Fruit fly (Drosophila melanogaster) whole organism, embryonic: ENCODE data around the gene Rich.
A peak's percentile ranks its signal among the peaks of the same experiment; 100 is the strongest.

Source experiments
- B-H1 ChIP-seq: fragments of 200-800 bp; sonication (Bioruptor generic); IDR thresholded peaks from 3 replicates; pipeline ENCODE4 v1.3.6; 2022; ENCODE audit warnings: missing biosample characterization, missing genetic modification characterization
- Bdp1 ChIP-seq: fragments of 200-800 bp; sonication (Bioruptor generic); optimal IDR thresholded peaks from 3 replicates; lab custom pipeline; 2016; ENCODE audit warnings: missing biosample characterization, missing genetic modification characterization
- Bgb ChIP-seq: fragments of 200-800 bp; sonication (Bioruptor generic); IDR thresholded peaks from 2 replicates; pipeline ENCODE4 v1.3.6; 2022; ENCODE audit warnings: missing biosample characterization, missing genetic modification characterization; ENCODE audit not compliant: partially characterized antibody
- Blimp-1 ChIP-seq: fragments of 200-800 bp; sonication (Bioruptor generic); optimal IDR thresholded peaks from 3 replicates; lab custom pipeline; 2018; ENCODE audit warnings: missing biosample characterization, missing genetic modification characterization, mild to moderate bottlenecking, moderate library complexity, missing genetic modification reagents
- C15 ChIP-seq: fragments of 200-800 bp; sonication (Bioruptor generic); IDR thresholded peaks from 3 replicates; pipeline ENCODE4 v1.3.6; 2022; ENCODE audit warnings: missing biosample characterization, missing genetic modification characterization
- CG10209 ChIP-seq: fragments of 200-800 bp; sonication (Bioruptor generic); optimal IDR thresholded peaks from 3 replicates; lab custom pipeline; 2017; ENCODE audit warnings: missing biosample characterization, mild to moderate bottlenecking, missing genetic modification characterization, missing genetic modification reagents
- CG10267 ChIP-seq: fragments of 200-800 bp; sonication (Bioruptor generic); optimal IDR thresholded peaks from 2 replicates; lab custom pipeline; 2018; ENCODE audit warnings: missing biosample characterization, mild to moderate bottlenecking, missing genetic modification characterization, moderate library complexity
- CG10565 ChIP-seq: fragments of 200-800 bp; sonication (Bioruptor generic); optimal IDR thresholded peaks from 3 replicates; lab custom pipeline; 2016; ENCODE audit warnings: missing biosample characterization, mild to moderate bottlenecking, missing genetic modification characterization
- CG11504 ChIP-seq: fragments of 200-800 bp; sonication (Bioruptor generic); optimal IDR thresholded peaks from 3 replicates; lab custom pipeline; 2019; ENCODE audit warnings: missing biosample characterization, mild to moderate bottlenecking, missing genetic modification characterization, moderate library complexity
- CG12071 ChIP-seq: fragments of 200-800 bp; sonication (Bioruptor generic); optimal IDR thresholded peaks from 3 replicates; lab custom pipeline; 2018; ENCODE audit warnings: missing biosample characterization, mild to moderate bottlenecking, missing genetic modification characterization
- CG1233 ChIP-seq: fragments of 200-800 bp; sonication (Bioruptor generic); optimal IDR thresholded peaks from 4 replicates; lab custom pipeline; 2018; ENCODE audit warnings: missing biosample characterization, mild to moderate bottlenecking, missing genetic modification characterization
- CG15269 ChIP-seq: fragments of 200-800 bp; sonication (Bioruptor generic); optimal IDR thresholded peaks from 2 replicates; lab custom pipeline; 2018; ENCODE audit warnings: missing biosample characterization, mild to moderate bottlenecking, missing genetic modification characterization, moderate library complexity
- CG15514 ChIP-seq: fragments of 200-800 bp; sonication (Bioruptor generic); optimal IDR thresholded peaks from 3 replicates; lab custom pipeline; 2017; ENCODE audit warnings: missing biosample characterization, missing genetic modification characterization, mild to moderate bottlenecking, moderate library complexity, missing genetic modification reagents
- CG16813 ChIP-seq: fragments of 200-800 bp; sonication (Bioruptor generic); IDR thresholded peaks from 3 replicates; pipeline ENCODE4 v1.3.6; 2022; ENCODE audit warnings: missing biosample characterization, missing genetic modification characterization; ENCODE audit not compliant: partially characterized antibody
- CG17568 ChIP-seq: fragments of 200-800 bp; sonication (Bioruptor generic); optimal IDR thresholded peaks from 2 replicates; lab custom pipeline; 2018; ENCODE audit warnings: missing biosample characterization, mild to moderate bottlenecking, missing genetic modification characterization, moderate library complexity
- CG18599 ChIP-seq: fragments of 200-800 bp; sonication (Bioruptor generic); optimal IDR thresholded peaks from 3 replicates; lab custom pipeline; 2017; ENCODE audit warnings: missing biosample characterization, missing genetic modification characterization, mild to moderate bottlenecking, moderate library complexity, missing genetic modification reagents
- CG2889 ChIP-seq: fragments of 200-800 bp; sonication (Bioruptor generic); IDR thresholded peaks from 3 replicates; pipeline ENCODE4 v1.3.6; 2022; ENCODE audit warnings: missing biosample characterization, missing genetic modification characterization
- CG3995 ChIP-seq: fragments of 200-800 bp; sonication (Bioruptor generic); optimal IDR thresholded peaks from 3 replicates; lab custom pipeline; 2016; ENCODE audit warnings: missing biosample characterization, missing genetic modification characterization
- CkIIα-i1 ChIP-seq: fragments of 200-800 bp; sonication (Bioruptor generic); IDR thresholded peaks from 2 replicates; pipeline ENCODE4 v1.3.6; 2022; ENCODE audit warnings: missing biosample characterization, missing genetic modification characterization
- D19A ChIP-seq: fragments of 200-800 bp; optimal IDR thresholded peaks from 3 replicates; lab custom pipeline; 2019; ENCODE audit warnings: missing biosample characterization, mild to moderate bottlenecking, missing genetic modification characterization, moderate library complexity
- Dad ChIP-seq: fragments of 200-800 bp; sonication (Bioruptor generic); optimal IDR thresholded peaks from 3 replicates; lab custom pipeline; 2016; ENCODE audit warnings: missing biosample characterization, missing genetic modification characterization
- Dref ChIP-seq: fragments of 200-800 bp; sonication (Bioruptor generic); IDR thresholded peaks from 2 replicates; pipeline ENCODE4 v1.3.6; 2022; ENCODE audit warnings: missing biosample characterization, missing genetic modification characterization
- Ets97D ChIP-seq: fragments of 200-800 bp; sonication (Bioruptor generic); optimal IDR thresholded peaks from 3 replicates; lab custom pipeline; 2016; ENCODE audit warnings: missing biosample characterization, missing genetic modification characterization
- HmgD ChIP-seq: fragments of 200-800 bp; sonication (Bioruptor generic); optimal IDR thresholded peaks from 3 replicates; lab custom pipeline; 2016; ENCODE audit warnings: missing biosample characterization, missing genetic modification characterization
- Hmr ChIP-seq: fragments of 200-800 bp; sonication (Bioruptor generic); optimal IDR thresholded peaks from 3 replicates; lab custom pipeline; 2017; ENCODE audit warnings: mild to moderate bottlenecking, missing biosample characterization, missing genetic modification reagents, missing genetic modification characterization
- Med ChIP-seq: fragments of 200-800 bp; sonication (Bioruptor generic); peaks from one replicate; lab custom pipeline; 2016; ENCODE audit warnings: missing biosample characterization, missing genetic modification characterization, mild to moderate bottlenecking, inconsistent platforms, moderate library complexity
- Opbp ChIP-seq: fragments of 200-800 bp; sonication (Bioruptor generic); IDR thresholded peaks from 3 replicates; pipeline ENCODE4 v1.3.6; 2022; ENCODE audit warnings: missing biosample characterization, missing genetic modification characterization; ENCODE audit not compliant: partially characterized antibody
- PHDP ChIP-seq: fragments of 200-800 bp; sonication (Bioruptor generic); optimal IDR thresholded peaks from 3 replicates; lab custom pipeline; 2018; ENCODE audit warnings: missing biosample characterization, mild to moderate bottlenecking, missing genetic modification characterization, moderate library complexity
- Rfx ChIP-seq: fragments of 200-800 bp; sonication (Bioruptor generic); IDR thresholded peaks from 2 replicates; pipeline ENCODE4 v1.3.6; 2022; ENCODE audit warnings: missing biosample characterization, missing genetic modification characterization
- Vsx1 ChIP-seq: fragments of 200-800 bp; sonication (Bioruptor generic); optimal IDR thresholded peaks from 2 replicates; lab custom pipeline; 2017; ENCODE audit warnings: missing biosample characterization, mild to moderate bottlenecking, missing genetic modification characterization, missing genetic modification reagents
- az2 ChIP-seq: fragments of 200-800 bp; sonication (Bioruptor generic); optimal IDR thresholded peaks from 3 replicates; lab custom pipeline; 2016; ENCODE audit warnings: missing biosample characterization, missing genetic modification characterization
- bbx ChIP-seq: fragments of 200-800 bp; sonication (Bioruptor generic); IDR thresholded peaks from 2 replicates; pipeline ENCODE4 v1.3.6; 2022; ENCODE audit warnings: missing biosample characterization, missing genetic modification characterization; ENCODE audit not compliant: partially characterized antibody
- bowl ChIP-seq: fragments of 200-800 bp; sonication (Bioruptor generic); IDR thresholded peaks from 2 replicates; pipeline ENCODE4 v1.3.6; 2022; ENCODE audit warnings: missing biosample characterization, missing genetic modification characterization
- cas ChIP-seq: fragments of 200-800 bp; sonication (Bioruptor generic); IDR thresholded peaks from 2 replicates; pipeline ENCODE4 v1.3.6; 2022; ENCODE audit warnings: missing biosample characterization, missing genetic modification characterization
- disco-r ChIP-seq: fragments of 200-800 bp; sonication (Bioruptor generic); optimal IDR thresholded peaks from 2 replicates; lab custom pipeline; 2016; ENCODE audit warnings: missing biosample characterization, missing genetic modification characterization
- dm ChIP-seq: fragments of 200-800 bp; sonication (Bioruptor generic); optimal IDR thresholded peaks from 3 replicates; lab custom pipeline; 2016; ENCODE audit warnings: missing biosample characterization, missing genetic modification characterization
- esg ChIP-seq: fragments of 200-800 bp; sonication (Bioruptor generic); conservative IDR thresholded peaks from 2 replicates; pipeline ENCODE4 v1.3.6; 2022; ENCODE audit warnings: missing biosample characterization, missing genetic modification characterization
- fd3F ChIP-seq: fragments of 200-800 bp; sonication (Bioruptor generic); optimal IDR thresholded peaks from 2 replicates; lab custom pipeline; 2018; ENCODE audit warnings: missing biosample characterization, mild to moderate bottlenecking, missing genetic modification characterization, moderate library complexity
- gce ChIP-seq: fragments of 200-800 bp; sonication (Bioruptor generic); IDR thresholded peaks from 3 replicates; pipeline ENCODE4 v1.3.6; 2022; ENCODE audit warnings: missing biosample characterization, missing genetic modification characterization
- gcm ChIP-seq: fragments of 200-800 bp; sonication (Bioruptor generic); optimal IDR thresholded peaks from 2 replicates; lab custom pipeline; 2019; ENCODE audit warnings: missing biosample characterization, mild to moderate bottlenecking, missing genetic modification characterization, moderate library complexity
- gem ChIP-seq: fragments of 200-800 bp; sonication (Bioruptor generic); optimal IDR thresholded peaks from 2 replicates; lab custom pipeline; 2019; ENCODE audit warnings: missing biosample characterization, mild to moderate bottlenecking, missing genetic modification characterization, moderate library complexity
- odd ChIP-seq: fragments of 200-800 bp; sonication (Bioruptor generic); optimal IDR thresholded peaks from 2 replicates; lab custom pipeline; 2017; ENCODE audit warnings: missing biosample characterization, mild to moderate bottlenecking, missing genetic modification characterization
- onecut ChIP-seq: fragments of 200-800 bp; sonication (Bioruptor generic); IDR thresholded peaks from 2 replicates; pipeline ENCODE4 v1.3.6; 2022; ENCODE audit warnings: missing biosample characterization, missing genetic modification characterization
- rib ChIP-seq: fragments of 200-800 bp; sonication (Bioruptor generic); IDR thresholded peaks from 2 replicates; pipeline ENCODE4 v1.3.6; 2022; ENCODE audit warnings: missing biosample characterization, missing genetic modification characterization
- seq ChIP-seq: fragments of 200-800 bp; sonication (Bioruptor generic); IDR thresholded peaks from 2 replicates; pipeline ENCODE4 v1.3.6; 2022; ENCODE audit warnings: missing biosample characterization, missing genetic modification characterization
- unpg ChIP-seq: fragments of 200-800 bp; sonication (Bioruptor generic); optimal IDR thresholded peaks from 3 replicates; lab custom pipeline; 2018; ENCODE audit warnings: missing biosample characterization, mild to moderate bottlenecking, missing genetic modification characterization, moderate library complexity
- zen2 ChIP-seq: fragments of 200-800 bp; sonication (Bioruptor generic); IDR thresholded peaks from 3 replicates; pipeline ENCODE4 v1.3.6; 2022; ENCODE audit warnings: missing biosample characterization, missing genetic modification characterization; ENCODE audit not compliant: partially characterized antibody
- zfh1 ChIP-seq: fragments of 200-800 bp; sonication (Bioruptor generic); IDR thresholded peaks from 3 replicates; pipeline ENCODE4 v1.3.6; 2022; ENCODE audit warnings: missing biosample characterization, missing genetic modification characterization

Gene Rich

dm6 chr3L:22287994-22288766 lies 25.5 kb upstream of the Rich start, which contains the start of the genes Hem and IleRS (continued):
- peak; percentile 55; the same call in 1 of the 2 replicates for TF ChIP-seq bowl (GFP tag; lab: Robert Waterston, UW)
- TF ChIP-seq CG10267 (tag; lab: Kevin White, UChicago): peak; percentile 91
- TF ChIP-seq seq (GFP tag; lab: Robert Waterston, UW): peak; percentile 82
- peak; percentile 86 for TF ChIP-seq CG2889 (GFP tag; lab: Robert Waterston, UW)
- peak; percentile 65 for TF ChIP-seq zen2 (GFP tag; lab: Robert Waterston, UW)
- peak; percentile 96 for TF ChIP-seq Med (GFP tag; lab: Kevin White, UChicago)
- peak; percentile 60 for TF ChIP-seq Bdp1 (GFP tag; lab: Kevin White, UChicago)
- peak; percentile 49 for TF ChIP-seq CG3995
- TF ChIP-seq cas: peak; percentile 68; the same call in 1 of the 2 replicates
- peak; percentile 81 for TF ChIP-seq Dref (GFP tag; lab: Robert Waterston, UW)
- no peak for TF ChIP-seq Blimp-1
- peak; percentile 72 for TF ChIP-seq disco-r (GFP tag; lab: Kevin White, UChicago)
- TF ChIP-seq Dad (GFP tag; lab: Kevin White, UChicago): peak; percentile 83
- TF ChIP-seq CG18599: peak; percentile 91
- TF ChIP-seq CG10209 (GFP tag; lab: Kevin White, UChicago): peak; percentile 91
- TF ChIP-seq D19A: peak; percentile 88
- TF ChIP-seq CG17568 (GFP tag; lab: Kevin White, UChicago): no peak
- peak; percentile 99 for TF ChIP-seq CG15514 (GFP tag; lab: Kevin White, UChicago)
- TF ChIP-seq rib (GFP tag; lab: Robert Waterston, UW): peak; percentile 74; the same call in 1 of the 2 replicates
- peak; percentile 47 for TF ChIP-seq CG10565 (GFP tag; lab: Kevin White, UChicago)
- peak; percentile 90 for TF ChIP-seq fd3F (GFP tag; lab: Kevin White, UChicago)
- peak; percentile 92 for TF ChIP-seq CG15269 (tag; lab: Kevin White, UChicago)
- TF ChIP-seq Ets97D (GFP tag; lab: Kevin White, UChicago): peak; percentile 58
- peak; percentile 96 for TF ChIP-seq az2 (GFP tag; lab: Kevin White, UChicago)
- peak; percentile 81 for TF ChIP-seq Bgb (GFP tag; lab: Robert Waterston, UW)
- peak; percentile 87 for TF ChIP-seq B-H1
- peak; percentile 71 for TF ChIP-seq HmgD
- TF ChIP-seq CG16813 (GFP tag; lab: Robert Waterston, UW): peak; percentile 73
- TF ChIP-seq zfh1 (GFP tag; lab: Robert Waterston, UW): peak; percentile 92
- TF ChIP-seq odd: no peak
- peak; percentile 82 for TF ChIP-seq gce (GFP tag; lab: Robert Waterston, UW)
- peak; percentile 85 for TF ChIP-seq onecut
- TF ChIP-seq PHDP (tag; lab: Kevin White, UChicago): no peak
- TF ChIP-seq CG12071 (GFP tag; lab: Kevin White, UChicago): peak; percentile 74
- TF ChIP-seq esg: peak; percentile 91
- peak; percentile 91 for TF ChIP-seq gcm (GFP tag; lab: Kevin White, UChicago)
- TF ChIP-seq gem (tag; lab: Kevin White, UChicago): peak; percentile 97
- no peak for TF ChIP-seq CG1233 (GFP tag; lab: Kevin White, UChicago)
- no peak for TF ChIP-seq Vsx1 (GFP tag; lab: Kevin White, UChicago)
- peak; percentile 84; the same call in 2 of the 3 replicates for TF ChIP-seq C15
- peak; percentile 91 for TF ChIP-seq Hmr
- TF ChIP-seq Opbp (GFP tag; lab: Robert Waterston, UW): peak; percentile 75; the same call in 2 of the 3 replicates
- TF ChIP-seq bbx (GFP tag; lab: Robert Waterston, UW): peak; percentile 85
- no peak for TF ChIP-seq CG11504 (tag; lab: Kevin White, UChicago)
- peak; percentile 91 for TF ChIP-seq dm
- peak; percentile 94 for TF ChIP-seq unpg (GFP tag; lab: Kevin White, UChicago)
- TF ChIP-seq Rfx: peak; percentile 92
- peak; percentile 69 for TF ChIP-seq CkIIα-i1 (GFP tag; lab: Robert Waterston, UW)
